Worm (Caenorhabditis elegans) whole organism, early embryonic: Measurements from ENCODE around the gene Y69A2AR.25.

Experiments
- B0310.2 ChIP-seq: sonication (generic microtip); optimal IDR thresholded peaks from 2 replicates; lab custom pipeline; 2016; ENCODE audit warnings: mild to moderate bottlenecking, missing genetic modification characterization, missing compliant biosample characterization
- F13C5.2 ChIP-seq: sonication (generic microtip); optimal IDR thresholded peaks from 2 replicates; lab custom pipeline; 2017; ENCODE audit warnings: mild to moderate bottlenecking, missing genetic modification characterization, inconsistent platforms, missing compliant biosample characterization
- ama-1 ChIP-seq: fragments of 150-350 bp; optimal IDR thresholded peaks from 2 replicates; lab custom pipeline; 2014
- ceh-36 ChIP-seq: sonication (generic microtip); optimal IDR thresholded peaks from 2 replicates; lab custom pipeline; 2016; ENCODE audit warnings: missing genetic modification characterization, inconsistent platforms, missing compliant biosample characterization
- flt-1 ChIP-seq: fragments of 200-800 bp; sonication (Bioruptor generic); IDR thresholded peaks from 2 replicates; pipeline ENCODE4 v1.3.6; 2022; ENCODE audit warnings: missing genetic modification characterization, missing compliant biosample characterization
- pes-1 ChIP-seq: fragments of 200-800 bp; sonication (Bioruptor generic); IDR thresholded peaks from 2 replicates; pipeline ENCODE4 v1.3.6; 2022; ENCODE audit warnings: missing genetic modification reagents, missing genetic modification characterization, missing compliant biosample characterization
- scrt-1 ChIP-seq: fragments of 200-800 bp; sonication (Bioruptor generic); IDR thresholded peaks from 2 replicates; pipeline ENCODE4 v1.3.6; 2022; ENCODE audit warnings: missing genetic modification characterization, missing compliant biosample characterization
- sea-1 ChIP-seq: fragments of 200-800 bp; sonication (Bioruptor generic); conservative IDR thresholded peaks from 2 replicates; pipeline ENCODE4 v1.3.6; 2022; ENCODE audit warnings: missing genetic modification characterization, missing compliant biosample characterization
- tbx-11 ChIP-seq: fragments of 200-800 bp; sonication (Bioruptor generic); IDR thresholded peaks from 2 replicates; pipeline ENCODE4 v1.3.6; 2022; ENCODE audit warnings: missing genetic modification characterization, missing compliant biosample characterization
- tbx-37 ChIP-seq: fragments of 200-800 bp; sonication (Bioruptor generic); conservative IDR thresholded peaks from 2 replicates; pipeline ENCODE4 v1.3.6; 2022; ENCODE audit warnings: missing genetic modification reagents, missing genetic modification characterization, missing compliant biosample characterization
- tra-4 ChIP-seq: sonication (generic microtip); optimal IDR thresholded peaks from 2 replicates; lab custom pipeline; 2017; ENCODE audit warnings: missing genetic modification characterization, missing compliant biosample characterization

- no peak for TF ChIP-seq B0310.2 (tag; lab: Kevin White, UChicago)
- TF ChIP-seq tbx-11 = no peak
- no peak for TF ChIP-seq ama-1
- no peak for TF ChIP-seq tra-4 (tag; lab: Kevin White, UChicago)
- no peak for TF ChIP-seq ceh-36 (tag; lab: Kevin White, UChicago)
- no peak for TF ChIP-seq tbx-37 (GFP tag; lab: Robert Waterston, UW)
- no peak for TF ChIP-seq F13C5.2 (tag; lab: Kevin White, UChicago)
- no peak for TF ChIP-seq flt-1 (GFP tag; lab: Robert Waterston, UW)
- TF ChIP-seq pes-1 (GFP tag; lab: Robert Waterston, UW) = no peak
- TF ChIP-seq sea-1 = no peak
- no peak for TF ChIP-seq scrt-1
Measured at ce11 chrIV:2537741-2538140, 30.4 kb downstream of the Y69A2AR.25 start.
